Worm (Caenorhabditis elegans) whole organism, young adult: ENCODE results near the gene sulp-8.

Source experiments
- C06A6.2 ChIP-seq: fragments of 200-800 bp; sonication (Bioruptor generic); conservative IDR thresholded peaks from 2 replicates; pipeline ENCODE4 v1.3.6; 2022; ENCODE audit warnings: missing genetic modification characterization, missing compliant biosample characterization
- C17E4.6 ChIP-seq: fragments of 200-800 bp; sonication (Bioruptor generic); IDR thresholded peaks from 2 replicates; pipeline ENCODE4 v1.3.6; 2022; ENCODE audit warnings: missing genetic modification reagents, missing genetic modification characterization, missing compliant biosample characterization
- D2030.7 ChIP-seq: fragments of 200-800 bp; sonication (Bioruptor generic); IDR thresholded peaks from 2 replicates; pipeline ENCODE4 v1.3.6; 2022; ENCODE audit warnings: missing genetic modification reagents, missing genetic modification characterization, missing compliant biosample characterization
- F10E7.11 ChIP-seq: sonication (generic microtip); optimal IDR thresholded peaks from 2 replicates; lab custom pipeline; 2017; ENCODE audit warnings: mild to moderate bottlenecking, missing genetic modification characterization, moderate library complexity, missing compliant biosample characterization
- F33H1.4 ChIP-seq: fragments of 200-800 bp; sonication (Bioruptor generic); IDR thresholded peaks from 2 replicates; pipeline ENCODE4 v1.3.6; 2022; ENCODE audit warnings: missing genetic modification reagents, missing genetic modification characterization, missing compliant biosample characterization
- F37B4.10 ChIP-seq: fragments of 200-800 bp; sonication (Bioruptor generic); IDR thresholded peaks from 2 replicates; pipeline ENCODE4 v1.3.6; 2022; ENCODE audit warnings: missing genetic modification characterization, missing compliant biosample characterization
- F57A8.1 ChIP-seq: fragments of 200-800 bp; sonication (Bioruptor generic); optimal IDR thresholded peaks from 2 replicates; lab custom pipeline; 2018; ENCODE audit warnings: mild to moderate bottlenecking, missing genetic modification characterization, moderate library complexity, missing compliant biosample characterization
- T07F8.4 ChIP-seq: sonication (generic microtip); optimal IDR thresholded peaks from 2 replicates; lab custom pipeline; 2016; ENCODE audit warnings: mild to moderate bottlenecking, missing genetic modification characterization, moderate library complexity, missing compliant biosample characterization
- Y53G8AR.9 ChIP-seq: fragments of 200-800 bp; sonication (Bioruptor generic); conservative IDR thresholded peaks from 2 replicates; pipeline ENCODE4 v1.3.6; 2022; ENCODE audit warnings: missing genetic modification reagents, missing genetic modification characterization, missing compliant biosample characterization
- Y67H2A.10 ChIP-seq: fragments of 200-800 bp; sonication (Bioruptor generic); conservative IDR thresholded peaks from 2 replicates; pipeline ENCODE4 v1.3.6; 2022; ENCODE audit warnings: missing genetic modification reagents, missing genetic modification characterization, missing compliant biosample characterization
- aptf-2 ChIP-seq: fragments of 200-800 bp; sonication (Bioruptor generic); conservative IDR thresholded peaks from 2 replicates; pipeline ENCODE4 v1.3.6; 2022; ENCODE audit warnings: missing genetic modification reagents, missing genetic modification characterization, missing compliant biosample characterization
- aptf-3 ChIP-seq: fragments of 200-800 bp; sonication (Bioruptor generic); IDR thresholded peaks from 2 replicates; pipeline ENCODE4 v1.3.6; 2022; ENCODE audit warnings: missing genetic modification characterization, missing compliant biosample characterization
- atf-7 ChIP-seq: sonication (generic microtip); optimal IDR thresholded peaks from 2 replicates; lab custom pipeline; 2017; ENCODE audit warnings: mild to moderate bottlenecking, missing genetic modification characterization, missing compliant biosample characterization
- athp-1 ChIP-seq: sonication (generic microtip); optimal IDR thresholded peaks from 2 replicates; lab custom pipeline; 2017; ENCODE audit warnings: mild to moderate bottlenecking, missing genetic modification characterization, missing compliant biosample characterization
- cebp-1 ChIP-seq, 2 experiments: fragments of 200-800 bp in 1 of 2; sonication (Bioruptor generic) in 1 of 2; sonication (generic microtip) in 1 of 2; IDR thresholded peaks in 1 of 2; optimal IDR thresholded peaks in 1 of 2; 2 replicates each; pipeline versions ENCODE4 v1.3.6 to Lab custom; 2017 to 2022; ENCODE audit warnings: missing compliant biosample characterization in 2 of 2, missing genetic modification characterization in 2 of 2, mild to moderate bottlenecking in 1 of 2, missing genetic modification reagents in 1 of 2, moderate library complexity in 1 of 2
- dox-1 ChIP-seq: fragments of 200-800 bp; sonication (Bioruptor generic); IDR thresholded peaks from 2 replicates; pipeline ENCODE4 v1.3.6; 2022; ENCODE audit warnings: missing genetic modification reagents, missing genetic modification characterization, missing compliant biosample characterization
- dpl-1 ChIP-seq: fragments of 150-350 bp; optimal IDR thresholded peaks from 2 replicates; lab custom pipeline; 2014; ENCODE audit warnings: missing biosample characterization, missing genetic modification reagents, missing genetic modification characterization
- efl-1 ChIP-seq: fragments of 150-350 bp; optimal IDR thresholded peaks from 2 replicates; lab custom pipeline; 2014; ENCODE audit warnings: missing biosample characterization, missing genetic modification reagents, missing genetic modification characterization
- egrh-3 ChIP-seq: fragments of 200-800 bp; sonication (Bioruptor generic); IDR thresholded peaks from 2 replicates; pipeline ENCODE4 v1.3.6; 2022; ENCODE audit warnings: missing genetic modification reagents, missing genetic modification characterization, missing compliant biosample characterization
- fkh-3 ChIP-seq: sonication (generic microtip); optimal IDR thresholded peaks from 2 replicates; lab custom pipeline; 2016; ENCODE audit warnings: mild to moderate bottlenecking, missing genetic modification characterization, missing compliant biosample characterization
- him-1 ChIP-seq: sonication (generic microtip); optimal IDR thresholded peaks from 2 replicates; lab custom pipeline; 2016; ENCODE audit warnings: missing genotype, missing genetic modification reagents, missing genetic modification characterization, missing compliant biosample characterization
- lag-1 ChIP-seq: fragments of 200-800 bp; sonication (Bioruptor generic); IDR thresholded peaks from 2 replicates; pipeline ENCODE4 v1.3.6; 2022; ENCODE audit warnings: missing genetic modification reagents, missing genetic modification characterization, missing compliant biosample characterization
- lin-54 ChIP-seq: fragments of 200-800 bp; sonication (Bioruptor generic); optimal IDR thresholded peaks from 2 replicates; lab custom pipeline; 2018; ENCODE audit warnings: mild to moderate bottlenecking, missing genetic modification characterization, missing compliant biosample characterization
- lir-1 ChIP-seq: fragments of 200-800 bp; sonication (Bioruptor generic); conservative IDR thresholded peaks from 2 replicates; pipeline ENCODE4 v1.3.6; 2022; ENCODE audit warnings: missing genetic modification reagents, missing genetic modification characterization, missing compliant biosample characterization
- lsl-1 ChIP-seq: fragments of 200-800 bp; sonication (Bioruptor generic); optimal IDR thresholded peaks from 2 replicates; lab custom pipeline; 2018; ENCODE audit warnings: mild to moderate bottlenecking, missing genetic modification characterization, moderate library complexity, missing compliant biosample characterization
- madf-6 ChIP-seq: fragments of 200-800 bp; sonication (Bioruptor generic); IDR thresholded peaks from 2 replicates; pipeline ENCODE4 v1.3.6; 2022; ENCODE audit warnings: missing genetic modification reagents, missing genetic modification characterization, missing compliant biosample characterization
- mcd-1 ChIP-seq: fragments of 200-800 bp; sonication (Bioruptor generic); IDR thresholded peaks from 2 replicates; pipeline ENCODE4 v1.3.6; 2022; ENCODE audit warnings: missing genetic modification reagents, missing genetic modification characterization, missing compliant biosample characterization
- mel-28 ChIP-seq: sonication (generic microtip); optimal IDR thresholded peaks from 2 replicates; lab custom pipeline; 2016; ENCODE audit warnings: borderline replicate concordance, mild to moderate bottlenecking, missing genetic modification characterization, missing compliant biosample characterization
- nfyb-1 ChIP-seq: fragments of 200-800 bp; sonication (Bioruptor generic); IDR thresholded peaks from 2 replicates; pipeline ENCODE4 v1.3.6; 2022; ENCODE audit warnings: missing genetic modification reagents, missing genetic modification characterization, missing compliant biosample characterization
- rcor-1 ChIP-seq: fragments of 200-800 bp; sonication (Bioruptor generic); IDR thresholded peaks from 2 replicates; pipeline ENCODE4 v1.3.6; 2022; ENCODE audit warnings: missing genetic modification reagents, missing genetic modification characterization, missing compliant biosample characterization
- repo-1 ChIP-seq: sonication (generic microtip); optimal IDR thresholded peaks from 2 replicates; lab custom pipeline; 2017; ENCODE audit warnings: mild to moderate bottlenecking, missing genetic modification characterization, missing compliant biosample characterization
- sea-2 ChIP-seq: fragments of 200-800 bp; sonication (Bioruptor generic); IDR thresholded peaks from 2 replicates; pipeline ENCODE4 v1.3.6; 2022; ENCODE audit warnings: missing genetic modification characterization, missing compliant biosample characterization
- snpc-4 ChIP-seq, 5 experiments: fragments of 150-350 bp in 1 of 5; sonication (generic microtip) in 4 of 5; optimal IDR thresholded peaks; 2 replicates each; lab custom pipeline; 2014 to 2018; ENCODE audit warnings: missing genetic modification characterization in 5 of 5, missing biosample characterization in 3 of 5, antibody characterized with exemption in 2 of 5, mild to moderate bottlenecking in 2 of 5, missing compliant biosample characterization in 2 of 5, missing genotype in 2 of 5, moderate library complexity in 2 of 5, missing genetic modification reagents in 1 of 5
- xnd-1 ChIP-seq: sonication (generic microtip); optimal IDR thresholded peaks from 2 replicates; lab custom pipeline; 2016; ENCODE audit warnings: missing genotype, missing genetic modification reagents, missing genetic modification characterization, missing compliant biosample characterization
- ztf-18 ChIP-seq: sonication (generic microtip); optimal IDR thresholded peaks from 2 replicates; lab custom pipeline; 2016; ENCODE audit warnings: missing genotype, mild to moderate bottlenecking, missing genetic modification characterization, missing compliant biosample characterization
- ztf-22 ChIP-seq: fragments of 200-800 bp; sonication (Bioruptor generic); optimal IDR thresholded peaks from 2 replicates; lab custom pipeline; 2018; ENCODE audit warnings: mild to moderate bottlenecking, missing genetic modification characterization, moderate library complexity, missing compliant biosample characterization
- ztf-26 ChIP-seq: sonication (generic microtip); optimal IDR thresholded peaks from 2 replicates; lab custom pipeline; 2017; ENCODE audit warnings: missing genetic modification characterization, missing compliant biosample characterization
- ztf-3 ChIP-seq: fragments of 200-800 bp; sonication (Bioruptor generic); optimal IDR thresholded peaks from 2 replicates; lab custom pipeline; 2018; ENCODE audit warnings: mild to moderate bottlenecking, missing genetic modification characterization, missing compliant biosample characterization
- ztf-6 ChIP-seq: fragments of 200-800 bp; sonication (Bioruptor generic); IDR thresholded peaks from 2 replicates; pipeline ENCODE4 v1.3.6; 2022; ENCODE audit warnings: missing genetic modification reagents, missing genetic modification characterization, missing compliant biosample characterization

sulp-8 gene

DNA sequence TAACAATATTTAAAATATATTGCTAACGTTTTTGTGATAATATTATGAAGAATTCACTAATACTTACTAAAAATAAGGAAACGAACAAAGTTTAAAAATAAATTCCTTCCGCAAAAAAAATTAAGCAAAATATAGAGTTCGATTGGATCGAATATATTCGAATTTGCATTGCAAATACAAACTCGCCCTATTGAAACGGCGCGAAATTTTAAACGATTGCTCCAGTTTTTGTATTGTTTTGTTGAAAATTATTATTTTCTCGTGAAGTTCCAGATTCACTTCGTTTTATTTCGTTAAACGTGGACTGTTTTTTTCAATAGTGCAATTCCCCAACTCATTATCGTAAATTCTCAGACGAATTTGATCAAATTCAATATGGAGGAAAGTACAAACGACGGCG, 28.0 kb downstream of the sulp-8 start, which contains the start of the genes atl-1 and hcp-2:
Gene atl-1 (minus strand): TSS at position 89 of the 400 bp plus-strand sequence.
Gene hcp-2 (plus strand): TSS at position 353 of the 400 bp plus-strand sequence.
- peak; percentile 34 for TF ChIP-seq dpl-1
- no peak for TF ChIP-seq Y53G8AR.9 (GFP tag; lab: Robert Waterston, UW)
- TF ChIP-seq repo-1 (tag; lab: Kevin White, UChicago) = no peak
- no peak for TF ChIP-seq aptf-3 (GFP tag; lab: Robert Waterston, UW)
- no peak for TF ChIP-seq sea-2 (GFP tag; lab: Robert Waterston, UW)
- no peak for TF ChIP-seq rcor-1 (GFP tag; lab: Robert Waterston, UW)
- no peak for TF ChIP-seq ztf-26
- TF ChIP-seq ztf-3 = no peak
- TF ChIP-seq lir-1 (GFP tag; lab: Robert Waterston, UW) = no peak
- 0 out of 2 replicates have a peak, but pooled peaks have one; percentile 14 for TF ChIP-seq D2030.7 (GFP tag; lab: Robert Waterston, UW)
- no peak for TF ChIP-seq dox-1 (GFP tag; lab: Robert Waterston, UW)
- peak; percentile 74 for TF ChIP-seq efl-1
- TF ChIP-seq C06A6.2 (GFP tag; lab: Robert Waterston, UW) = no peak
- TF ChIP-seq T07F8.4 = no peak
- TF ChIP-seq F37B4.10 (GFP tag; lab: Robert Waterston, UW) = no peak
- no peak for TF ChIP-seq F10E7.11 (tag; lab: Kevin White, UChicago)
- TF ChIP-seq nfyb-1 (GFP tag; lab: Robert Waterston, UW) = no peak
- no peak for TF ChIP-seq C17E4.6 (GFP tag; lab: Robert Waterston, UW)
- no peak for TF ChIP-seq xnd-1 (tag; lab: Kevin White, UChicago)
- peak; percentile 48; the same call in 1 of the 2 replicates for TF ChIP-seq madf-6 (GFP tag; lab: Robert Waterston, UW)
- no peak for TF ChIP-seq mel-28 (tag; lab: Kevin White, UChicago)
- no peak for TF ChIP-seq aptf-2 (GFP tag; lab: Robert Waterston, UW)
- TF ChIP-seq lin-54 (GFP tag; lab: Kevin White, UChicago) = peak; percentile 3
- TF ChIP-seq lsl-1 = peak; percentile 26

DNA sequence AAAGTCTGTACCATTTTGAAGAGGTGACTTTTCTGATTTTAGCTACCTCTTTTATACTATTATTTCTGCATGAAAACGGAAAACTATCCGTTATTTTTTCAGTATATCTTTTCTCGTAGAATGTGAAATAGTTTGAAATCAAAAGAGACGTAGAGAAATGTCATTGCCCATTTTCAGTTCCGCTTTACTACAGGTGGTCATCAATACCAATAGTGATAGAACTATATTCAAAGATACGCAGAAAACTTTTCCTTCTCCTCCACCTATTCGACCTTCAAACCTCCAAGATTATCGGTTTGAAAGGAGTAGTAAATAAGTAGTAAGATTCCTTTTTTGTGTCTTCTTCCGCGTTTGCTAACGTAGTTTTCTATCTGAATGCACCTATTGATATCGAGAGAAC, 40.2 kb downstream of the sulp-8 start, which contains the start of gene col-147:
Gene col-147 (minus strand): TSS at position 26 of the 400 bp plus-strand sequence.
- TF ChIP-seq F33H1.4 (GFP tag; lab: Robert Waterston, UW) (no peak), fkh-3 (no peak), lin-54 (GFP tag; lab: Kevin White, UChicago) (no peak), snpc-4 (GFP tag; optimal IDR thresholded peaks at IDR 0.05; lab: Kevin White, UChicago) (no peak), snpc-4 (tag; optimal IDR thresholded peaks at IDR 0.05; lab: Kevin White, UChicago) (no peak), mcd-1 (GFP tag; lab: Robert Waterston, UW) (no peak), F57A8.1 (GFP tag; lab: Kevin White, UChicago) (no peak), atf-7 (tag; lab: Kevin White, UChicago) (no peak), Y67H2A.10 (GFP tag; lab: Robert Waterston, UW) (no peak), ztf-6 (GFP tag; lab: Robert Waterston, UW) (no peak), aptf-3 (GFP tag; lab: Robert Waterston, UW) (no peak), him-1 (tag; lab: Kevin White, UChicago) (no peak), lag-1 (GFP tag; lab: Robert Waterston, UW) (no peak)

DNA sequence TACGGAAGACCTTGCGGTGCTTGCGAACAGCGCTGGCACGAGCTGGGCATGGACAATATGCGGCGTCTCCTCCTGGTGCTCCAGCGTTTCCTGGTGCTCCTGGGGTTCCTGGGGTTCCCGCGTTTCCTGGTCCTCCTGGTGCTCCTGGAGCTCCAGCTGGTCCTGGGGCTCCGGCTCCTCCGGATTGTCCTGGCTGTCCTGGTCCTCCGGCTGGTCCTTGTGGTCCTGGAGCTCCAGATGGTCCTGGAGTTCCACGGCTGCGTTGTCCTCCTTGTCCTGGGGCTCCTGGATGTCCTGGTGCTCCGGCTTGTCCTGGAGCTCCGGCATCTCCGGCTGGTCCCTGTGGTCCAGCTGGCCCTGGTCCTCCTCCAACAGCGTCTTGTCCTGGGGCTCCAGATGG, 41.1 kb downstream of the sulp-8 start:
- peak; percentile 82; the same call in 1 of the 2 replicates for TF ChIP-seq F37B4.10 (GFP tag; lab: Robert Waterston, UW)
- TF ChIP-seq cebp-1 (GFP tag; IDR thresholded peaks at IDR 0.05; lab: Robert Waterston, UW) = no peak
- TF ChIP-seq cebp-1 (tag; optimal IDR thresholded peaks at IDR 0.05; lab: Kevin White, UChicago) = no peak
- TF ChIP-seq dox-1 (GFP tag; lab: Robert Waterston, UW) = 0 out of 2 replicates have a peak, but pooled peaks have one; percentile 17
- no peak for TF ChIP-seq athp-1 (tag; lab: Kevin White, UChicago)
- no peak for TF ChIP-seq ztf-18
- peak; percentile 97 for TF ChIP-seq egrh-3
- TF ChIP-seq ztf-22 (GFP tag; lab: Kevin White, UChicago) = no peak
- TF ChIP-seq him-1 (tag; lab: Kevin White, UChicago) = no peak
- peak; percentile 34; the same call in 1 of the 2 replicates for TF ChIP-seq mcd-1 (GFP tag; lab: Robert Waterston, UW)
